Worm (Caenorhabditis elegans) whole organism, late embryonic: ENCODE measurements around the gene mca-3.

Source experiments
- ama-1 ChIP-seq: fragments of 150-350 bp; optimal IDR thresholded peaks from 2 replicates; lab custom pipeline; 2014
- ceh-31 ChIP-seq: sonication (generic microtip); optimal IDR thresholded peaks from 2 replicates; lab custom pipeline; 2016; ENCODE audit warnings: missing genetic modification characterization, missing compliant biosample characterization
- ceh-34 ChIP-seq: sonication (generic microtip); optimal IDR thresholded peaks from 2 replicates; lab custom pipeline; 2016; ENCODE audit warnings: mild to moderate bottlenecking, missing genetic modification characterization, missing compliant biosample characterization
- che-1 ChIP-seq: sonication (generic microtip); optimal IDR thresholded peaks from 2 replicates; lab custom pipeline; 2016; ENCODE audit warnings: mild to moderate bottlenecking, missing genetic modification characterization, missing compliant biosample characterization
- lin-11 ChIP-seq: fragments of 200-800 bp; sonication (Bioruptor generic); optimal IDR thresholded peaks from 2 replicates; lab custom pipeline; 2018; ENCODE audit warnings: mild to moderate bottlenecking, missing genetic modification characterization, missing compliant biosample characterization
- pax-1 ChIP-seq: fragments of 150-350 bp; optimal IDR thresholded peaks from 2 replicates; lab custom pipeline; 2014; ENCODE audit warnings: missing biosample characterization, missing genetic modification characterization
- pqm-1 ChIP-seq: sonication (generic microtip); optimal IDR thresholded peaks from 2 replicates; lab custom pipeline; 2016; ENCODE audit warnings: missing genetic modification characterization, missing compliant biosample characterization

ce11 chrIV:3055848-3056247, 77.1 kb downstream of the mca-3 start:
- TF ChIP-seq ceh-34 (no peak), lin-11 (tag; lab: Kevin White, UChicago) (no peak), pax-1 (tag; lab: Kevin White, UChicago) (no peak), pqm-1 (tag; lab: Kevin White, UChicago) (no peak), ceh-31 (no peak), ama-1 (lab: Kevin White, UChicago) (no peak), che-1 (no peak)
